Worm (Caenorhabditis elegans): ENCODE data around the gene lgg-2.

The lgg-2 gene

DNA sequence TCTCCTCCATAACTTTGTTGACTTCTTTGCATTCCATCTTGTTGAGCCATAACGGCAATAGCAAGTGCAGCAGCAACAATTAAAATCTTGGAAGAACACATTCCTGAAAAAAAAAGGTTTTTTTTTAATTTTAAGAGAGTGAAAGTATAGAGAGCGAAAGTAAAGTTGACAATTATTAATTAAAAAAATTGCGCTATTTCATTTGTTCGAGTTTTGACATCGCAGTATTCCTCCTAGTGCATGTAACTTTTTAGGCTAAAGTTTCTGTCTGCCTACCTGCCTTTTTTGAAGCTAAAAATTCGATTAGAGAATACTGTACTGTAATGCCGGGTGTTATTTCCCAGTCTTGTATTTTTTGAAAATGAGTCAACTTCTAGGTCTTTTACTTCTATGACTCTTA is 43.7 kb downstream of the lgg-2 start, which contains the start of gene srlf-12:
TSS of gene srlf-12 (minus strand) at position 101 of the 400 bp plus-strand sequence.
- TF ChIP-seq lin-32 (GFP tag; optimal IDR thresholded peaks at IDR 0.05) (no peak), ztf-11 (tag; optimal IDR thresholded peaks at IDR 0.05) (no peak), zip-8 (tag; optimal IDR thresholded peaks at IDR 0.05) (no peak), lsy-2 (tag; optimal IDR thresholded peaks at IDR 0.05) (no peak), ceh-43 (GFP tag; optimal IDR thresholded peaks at IDR 0.05) (no peak), ham-2 (GFP tag; optimal IDR thresholded peaks at IDR 0.05) (no peak), hlh-1 (tag; optimal IDR thresholded peaks at IDR 0.05) (no peak), flh-1 (GFP tag; optimal IDR thresholded peaks at IDR 0.05) (no peak), nhr-2 (tag; optimal IDR thresholded peaks at IDR 0.05) (no peak), drap-1 (GFP tag; optimal IDR thresholded peaks at IDR 0.05) (no peak), nhr-12 (tag; optimal IDR thresholded peaks at IDR 0.05) (no peak), cnd-1 (tag; optimal IDR thresholded peaks at IDR 0.05) (no peak), mls-2 (tag; optimal IDR thresholded peaks at IDR 0.05) (no peak), unc-39 (tag; optimal IDR thresholded peaks at IDR 0.05) (no peak), elt-3 (tag; optimal IDR thresholded peaks at IDR 0.05) (no peak), unc-120 (tag; optimal IDR thresholded peaks at IDR 0.05; ENCODE audit: poor library complexity, severe bottlenecking) (no peak), mep-1 (tag; optimal IDR thresholded peaks at IDR 0.05) (no peak)

DNA sequence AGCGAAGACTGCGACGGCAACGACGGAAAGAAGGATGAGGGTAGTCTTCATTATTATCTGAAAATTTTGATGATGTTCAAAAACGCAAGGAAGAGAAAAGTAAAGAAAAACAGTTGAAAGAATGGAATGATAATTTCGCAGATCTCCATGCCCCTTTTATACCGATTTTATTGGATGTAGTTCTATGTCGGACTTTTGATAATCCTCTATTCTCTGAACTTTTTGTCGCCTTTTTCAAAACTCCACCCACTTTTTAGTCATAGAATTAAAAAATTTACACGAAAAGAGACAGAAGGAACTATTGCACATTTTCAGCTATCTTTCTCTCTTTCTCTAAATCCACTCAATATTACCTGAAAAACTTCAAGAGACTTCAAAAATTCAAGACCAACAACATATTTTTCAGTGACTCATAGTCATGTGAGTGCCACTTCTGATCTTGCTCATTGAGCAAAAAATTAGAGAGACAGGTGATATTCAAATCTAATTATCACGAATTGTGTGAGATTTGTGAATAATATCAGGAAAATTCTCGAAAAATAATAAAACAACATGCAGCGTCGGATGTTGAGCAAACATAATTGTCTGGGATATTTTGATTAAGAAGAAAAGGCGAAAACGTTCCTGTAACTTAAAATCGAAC is 45.8 kb downstream of the lgg-2 start, which contains the start of gene F13E9.15:
TSS of gene F13E9.15 (minus strand) at position 51 of the 643 bp plus-strand sequence.
- TF ChIP-seq M03D4.4 (tag; optimal IDR thresholded peaks at IDR 0.05) (no peak), flh-1 (GFP tag; optimal IDR thresholded peaks at IDR 0.05) (no peak), blmp-1 (tag; optimal IDR thresholded peaks at IDR 0.05) (no peak), zip-8 (tag; optimal IDR thresholded peaks at IDR 0.05) (no peak), ztf-11 (tag; optimal IDR thresholded peaks at IDR 0.05) (no peak), ces-1 (GFP tag; optimal IDR thresholded peaks at IDR 0.05) (no peak), pha-4 (tag; optimal IDR thresholded peaks at IDR 0.05) (no peak), unc-62 (GFP tag; optimal IDR thresholded peaks at IDR 0.05) (no peak)

DNA sequence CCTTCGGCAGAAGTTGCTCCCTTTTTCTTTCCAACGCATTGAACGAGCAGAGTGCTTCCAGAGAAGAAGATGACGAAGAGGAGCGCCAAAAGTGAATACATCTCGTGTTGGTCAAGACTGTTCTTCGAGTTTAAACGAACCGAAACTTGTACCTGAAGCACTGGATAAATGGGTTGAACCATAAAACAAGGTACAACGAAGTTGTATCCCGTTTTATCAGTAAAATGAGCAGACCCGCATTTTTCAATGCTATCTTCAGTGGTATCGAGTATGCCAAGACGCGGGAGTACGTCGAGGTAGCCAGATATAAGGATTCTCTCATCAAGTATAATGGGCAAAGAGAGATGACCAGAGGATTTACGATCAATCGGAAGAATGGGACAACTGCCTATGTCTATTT is 48.4 kb downstream of the lgg-2 start, which contains the start of gene F13E9.16:
TSS of gene F13E9.16 (minus strand) at position 101 of the 400 bp plus-strand sequence.
- TF ChIP-seq ces-1 (GFP tag; optimal IDR thresholded peaks at IDR 0.05) (no peak), snpc-4 (tag; optimal IDR thresholded peaks at IDR 0.05) (no peak), lsy-2 (tag; optimal IDR thresholded peaks at IDR 0.05) (no peak), bed-3 (GFP tag; optimal IDR thresholded peaks at IDR 0.05) (no peak), cnd-1 (tag; optimal IDR thresholded peaks at IDR 0.05) (no peak), tbx-8 (GFP tag; optimal IDR thresholded peaks at IDR 0.05) (no peak)

DNA sequence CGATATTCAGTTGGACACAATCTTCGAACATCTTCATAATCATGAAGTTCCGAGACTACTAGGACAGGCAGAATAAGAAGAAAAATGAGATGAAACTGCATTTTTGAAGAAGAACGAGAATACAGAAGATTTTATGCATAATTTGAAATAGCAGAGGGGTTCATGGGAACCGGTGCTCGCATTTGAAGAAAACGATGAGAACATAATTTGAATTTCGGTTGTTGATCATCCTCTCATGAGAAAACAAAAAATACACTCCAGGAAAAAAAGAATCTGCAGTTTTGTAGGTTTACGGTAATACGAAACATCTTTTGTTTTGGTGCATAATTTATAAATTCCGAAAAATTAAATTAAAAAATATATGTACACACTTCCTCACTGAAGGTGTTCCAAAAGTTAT is 49.8 kb downstream of the lgg-2 start, which contains the start of gene srlf-11:
TSS of gene srlf-11 (minus strand) at position 101 of the 400 bp plus-strand sequence.
- TF ChIP-seq nhr-237 (tag; optimal IDR thresholded peaks at IDR 0.05), result no peak

DNA sequence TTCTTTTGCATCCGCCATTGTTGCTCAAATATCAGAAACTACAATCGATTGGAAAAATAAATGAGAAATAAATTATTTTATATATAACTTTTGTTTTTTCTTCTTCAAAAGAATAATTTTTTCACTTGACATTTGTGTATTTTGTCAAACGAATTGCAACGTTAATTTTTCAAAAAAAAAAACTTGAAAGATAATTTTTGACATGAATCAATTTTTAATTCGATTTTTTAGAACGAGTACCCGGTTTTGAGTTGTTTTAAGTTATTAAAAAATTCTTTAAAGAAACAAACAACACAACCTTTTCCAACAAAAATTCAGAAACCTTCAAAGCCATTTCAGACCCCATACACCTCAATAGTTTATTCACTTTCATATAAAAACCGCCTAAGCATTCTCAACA is 51.4 kb downstream of the lgg-2 start, which contains the start of gene F13E9.5:
TSS of gene F13E9.5 (minus strand) at position 101 of the 400 bp plus-strand sequence.
- TF ChIP-seq nhr-237 (tag; optimal IDR thresholded peaks at IDR 0.05) (no peak), unc-120 (tag; optimal IDR thresholded peaks at IDR 0.05; ENCODE audit: poor library complexity, severe bottlenecking) (no peak)

Measured in whole organism, mixed stage, embryonic.